Worm (Caenorhabditis elegans) whole organism, L4 larva: ENCODE data around the gene nhr-153.
"Not testable (repeated sequence)": the region's sequence is repeated elsewhere in the genome, so short reads cannot be mapped to it uniquely, and the experiment has no call there.

Experiments
- Y75B8A.6 ChIP-seq: fragments of 200-800 bp; sonication (Bioruptor generic); IDR thresholded peaks from 2 replicates; pipeline ENCODE4 v1.3.6; 2022; ENCODE audit warnings: missing genetic modification reagents, missing genetic modification characterization, missing compliant biosample characterization
- ZK546.5 ChIP-seq, 2 experiments: sonication (generic microtip); optimal IDR thresholded peaks; 2 replicates each; lab custom pipeline; 2017; ENCODE audit warnings: missing biosample characterization in 2 of 2, missing genetic modification characterization in 2 of 2
- aha-1 ChIP-seq: fragments of 150-350 bp; peaks from one replicate; lab custom pipeline; 2014; ENCODE audit warnings: missing biosample characterization, missing genetic modification characterization
- ama-1 ChIP-seq: fragments of 150-350 bp; optimal IDR thresholded peaks from 2 replicates; lab custom pipeline; 2014; ENCODE audit warnings: inconsistent platforms, mixed read lengths
- fos-1 ChIP-seq: fragments of 150-350 bp; optimal IDR thresholded peaks from 2 replicates; lab custom pipeline; 2014; ENCODE audit warnings: missing biosample characterization, missing genetic modification characterization
- mdl-1 ChIP-seq, 2 experiments: fragments of 150-350 bp in 1 of 2; sonication (generic microtip) in 1 of 2; optimal IDR thresholded peaks; 2 replicates each; lab custom pipeline; 2014 to 2017; ENCODE audit warnings: missing biosample characterization in 2 of 2, missing genetic modification characterization in 2 of 2
- nhr-25 ChIP-seq: sonication (generic microtip); optimal IDR thresholded peaks from 2 replicates; lab custom pipeline; 2017; ENCODE audit warnings: missing genetic modification characterization, mild to moderate bottlenecking, missing compliant biosample characterization, antibody characterized with exemption, moderate library complexity, borderline replicate concordance; ENCODE audit not compliant: insufficient read depth
- snpc-4 ChIP-seq: fragments of 150-350 bp; optimal IDR thresholded peaks from 2 replicates; lab custom pipeline; 2014; ENCODE audit warnings: missing biosample characterization, missing genetic modification characterization
- vab-7 ChIP-seq: fragments of 200-800 bp; sonication (Bioruptor generic); IDR thresholded peaks from 2 replicates; pipeline ENCODE4 v1.3.6; 2022; ENCODE audit warnings: missing genetic modification reagents, missing genetic modification characterization, missing compliant biosample characterization

ce11 chrV:12131157-12131556 is 27.1 kb downstream of the nhr-153 start, which contains the start of gene enpp-1:
- TF ChIP-seq ama-1 (lab: Kevin White, UChicago); aha-1 (tag; lab: Kevin White, UChicago); ZK546.5 (tag; optimal IDR thresholded peaks at IDR 0.05; lab: Kevin White, UChicago); Y75B8A.6; mdl-1 (tag; optimal IDR thresholded peaks at IDR 0.05; lab: Kevin White, UChicago); nhr-25; vab-7; fos-1; snpc-4 (tag; lab: Kevin White, UChicago): not testable (repeated sequence)
